Worm (Caenorhabditis elegans) whole organism, L2 larva: ENCODE data around the gene elof-1.

Experiments
- C34F6.9 ChIP-seq: fragments of 150-350 bp; optimal IDR thresholded peaks from 2 replicates; lab custom pipeline; 2014; ENCODE audit warnings: missing biosample characterization, missing genetic modification characterization
- F13H6.1 ChIP-seq: sonication (generic microtip); optimal IDR thresholded peaks from 2 replicates; lab custom pipeline; 2016; ENCODE audit warnings: missing genetic modification characterization, missing compliant biosample characterization
- R02D3.7 ChIP-seq: fragments of 150-350 bp; optimal IDR thresholded peaks from 2 replicates; lab custom pipeline; 2014; ENCODE audit warnings: missing biosample characterization, missing genetic modification characterization
- Y55F3AM.14 ChIP-seq: fragments of 200-800 bp; sonication (Bioruptor generic); optimal IDR thresholded peaks from 2 replicates; lab custom pipeline; 2018; ENCODE audit warnings: mild to moderate bottlenecking, missing genetic modification characterization, missing compliant biosample characterization
- ZK546.5 ChIP-seq: sonication (generic microtip); optimal IDR thresholded peaks from 2 replicates; lab custom pipeline; 2017; ENCODE audit warnings: missing biosample characterization, missing genetic modification characterization
- alr-1 ChIP-seq: fragments of 150-350 bp; optimal IDR thresholded peaks from 2 replicates; lab custom pipeline; 2014; ENCODE audit warnings: missing biosample characterization, missing genetic modification characterization
- aly-2 ChIP-seq: fragments of 150-350 bp; optimal IDR thresholded peaks from 2 replicates; lab custom pipeline; 2014; ENCODE audit warnings: missing biosample characterization, missing genetic modification characterization
- ama-1 ChIP-seq: fragments of 150-350 bp; optimal IDR thresholded peaks from 2 replicates; lab custom pipeline; 2018; ENCODE audit warnings: inconsistent platforms
- blmp-1 ChIP-seq: sonication (generic microtip); optimal IDR thresholded peaks from 2 replicates; lab custom pipeline; 2017; ENCODE audit warnings: missing genetic modification characterization, mild to moderate bottlenecking, missing compliant biosample characterization, antibody characterized with exemption, moderate library complexity; ENCODE audit not compliant: insufficient read depth
- ceh-16 ChIP-seq: fragments of 150-350 bp; optimal IDR thresholded peaks from 2 replicates; lab custom pipeline; 2014; ENCODE audit warnings: missing biosample characterization, missing genetic modification characterization
- ceh-82 ChIP-seq: fragments of 150-350 bp; optimal IDR thresholded peaks from 2 replicates; lab custom pipeline; 2014; ENCODE audit warnings: missing biosample characterization, missing genetic modification characterization
- crh-2 ChIP-seq: sonication (generic microtip); optimal IDR thresholded peaks from 2 replicates; lab custom pipeline; 2017; ENCODE audit warnings: missing biosample characterization, missing genetic modification characterization
- dmd-4 ChIP-seq: sonication (generic microtip); optimal IDR thresholded peaks from 2 replicates; lab custom pipeline; 2017; ENCODE audit warnings: missing biosample characterization, missing genetic modification characterization
- egl-27 ChIP-seq: sonication (generic microtip); optimal IDR thresholded peaks from 3 replicates; lab custom pipeline; 2017; ENCODE audit warnings: missing biosample characterization, missing genetic modification reagents, missing genetic modification characterization
- elt-1 ChIP-seq: fragments of 150-350 bp; optimal IDR thresholded peaks from 2 replicates; lab custom pipeline; 2014; ENCODE audit warnings: missing biosample characterization, missing genetic modification characterization
- elt-3 ChIP-seq: sonication (generic microtip); optimal IDR thresholded peaks from 2 replicates; lab custom pipeline; 2017; ENCODE audit warnings: missing biosample characterization, missing genetic modification characterization
- fos-1 ChIP-seq: fragments of 150-350 bp; optimal IDR thresholded peaks from 2 replicates; lab custom pipeline; 2014; ENCODE audit warnings: missing biosample characterization, missing genetic modification characterization
- gmeb-1 ChIP-seq: fragments of 150-350 bp; optimal IDR thresholded peaks from 2 replicates; lab custom pipeline; 2014; ENCODE audit warnings: missing biosample characterization, missing genetic modification characterization
- lin-11 ChIP-seq: fragments of 150-350 bp; sonication (generic microtip); optimal IDR thresholded peaks from 2 replicates; lab custom pipeline; 2014; ENCODE audit warnings: missing biosample characterization, missing genetic modification characterization, inconsistent platforms, mixed read lengths
- lin-13 ChIP-seq: fragments of 150-350 bp; optimal IDR thresholded peaks from 2 replicates; lab custom pipeline; 2014; ENCODE audit warnings: missing biosample characterization, missing genetic modification reagents, missing genetic modification characterization
- lin-39 ChIP-seq: fragments of 150-350 bp; optimal IDR thresholded peaks from 2 replicates; lab custom pipeline; 2014; ENCODE audit warnings: missing biosample characterization, missing genetic modification reagents, missing genetic modification characterization
- lsy-2 ChIP-seq, 2 experiments: fragments of 150-350 bp in 1 of 2; sonication (generic microtip) in 1 of 2; optimal IDR thresholded peaks; 2 replicates each; lab custom pipeline; 2014 to 2017; ENCODE audit warnings: missing biosample characterization in 2 of 2, missing genetic modification characterization in 2 of 2
- mab-5 ChIP-seq: fragments of 150-350 bp; optimal IDR thresholded peaks from 2 replicates; lab custom pipeline; 2014; ENCODE audit warnings: missing biosample characterization, missing genetic modification characterization
- mbf-1 ChIP-seq: sonication (generic microtip); optimal IDR thresholded peaks from 2 replicates; lab custom pipeline; 2017; ENCODE audit warnings: missing biosample characterization, missing genetic modification characterization
- mdl-1 ChIP-seq, 2 experiments: fragments of 150-350 bp in 1 of 2; sonication (generic microtip) in 1 of 2; optimal IDR thresholded peaks; 2 replicates each; lab custom pipeline; 2017; ENCODE audit warnings: missing biosample characterization in 2 of 2, missing genetic modification characterization in 2 of 2
- nhr-10 ChIP-seq: sonication (generic microtip); optimal IDR thresholded peaks from 2 replicates; lab custom pipeline; 2017; ENCODE audit warnings: missing biosample characterization, missing genetic modification characterization
- nhr-11 ChIP-seq: fragments of 150-350 bp; optimal IDR thresholded peaks from 2 replicates; lab custom pipeline; 2014; ENCODE audit warnings: missing biosample characterization, missing genetic modification characterization
- nhr-12 ChIP-seq: fragments of 150-350 bp; optimal IDR thresholded peaks from 2 replicates; lab custom pipeline; 2014; ENCODE audit warnings: missing biosample characterization, missing genetic modification characterization
- nhr-129 ChIP-seq: fragments of 150-350 bp; optimal IDR thresholded peaks from 2 replicates; lab custom pipeline; 2014; ENCODE audit warnings: missing biosample characterization, missing genetic modification characterization
- nhr-21 ChIP-seq: fragments of 150-350 bp; optimal IDR thresholded peaks from 2 replicates; lab custom pipeline; 2014; ENCODE audit warnings: missing biosample characterization, missing genetic modification characterization
- nhr-23 ChIP-seq: fragments of 150-350 bp; optimal IDR thresholded peaks from 2 replicates; lab custom pipeline; 2014; ENCODE audit warnings: missing biosample characterization, missing genetic modification reagents, missing genetic modification characterization
- nhr-237 ChIP-seq: fragments of 150-350 bp; optimal IDR thresholded peaks from 2 replicates; lab custom pipeline; 2014; ENCODE audit warnings: missing biosample characterization, missing genetic modification characterization
- nhr-25 ChIP-seq: fragments of 150-350 bp; sonication (generic microtip); optimal IDR thresholded peaks from 3 replicates; lab custom pipeline; 2014; ENCODE audit warnings: missing biosample characterization, missing genetic modification characterization
- nhr-6 ChIP-seq: fragments of 150-350 bp; optimal IDR thresholded peaks from 2 replicates; lab custom pipeline; 2014; ENCODE audit warnings: missing biosample characterization, missing genetic modification characterization
- nhr-77 ChIP-seq: fragments of 150-350 bp; optimal IDR thresholded peaks from 2 replicates; lab custom pipeline; 2014; ENCODE audit warnings: missing biosample characterization, missing genetic modification characterization
- peb-1 ChIP-seq: fragments of 150-350 bp; optimal IDR thresholded peaks from 2 replicates; lab custom pipeline; 2014; ENCODE audit warnings: missing biosample characterization, missing genetic modification characterization
- sem-4 ChIP-seq: fragments of 150-350 bp; optimal IDR thresholded peaks from 2 replicates; lab custom pipeline; 2014; ENCODE audit warnings: missing biosample characterization, missing genetic modification reagents, missing genetic modification characterization
- skn-1 ChIP-seq: sonication (generic microtip); optimal IDR thresholded peaks from 2 replicates; lab custom pipeline; 2017; ENCODE audit warnings: missing biosample characterization, missing genetic modification characterization
- sma-3 ChIP-seq: sonication (generic microtip); optimal IDR thresholded peaks from 2 replicates; lab custom pipeline; 2016; ENCODE audit warnings: missing genetic modification reagents, missing genetic modification characterization, missing compliant biosample characterization
- sma-9 ChIP-seq, 2 experiments: fragments of 150-350 bp in 1 of 2; sonication (generic microtip) in 1 of 2; optimal IDR thresholded peaks; 2 replicates each; lab custom pipeline; 2014 to 2016; ENCODE audit warnings: missing genetic modification characterization in 2 of 2, mild to moderate bottlenecking in 1 of 2, missing biosample characterization in 1 of 2, missing compliant biosample characterization in 1 of 2, missing genetic modification reagents in 1 of 2, moderate library complexity in 1 of 2
- snpc-4 ChIP-seq: fragments of 150-350 bp; optimal IDR thresholded peaks from 2 replicates; lab custom pipeline; 2014; ENCODE audit warnings: missing biosample characterization, missing genetic modification characterization
- unc-39 ChIP-seq: fragments of 150-350 bp; optimal IDR thresholded peaks from 2 replicates; lab custom pipeline; 2014; ENCODE audit warnings: missing biosample characterization, missing genetic modification characterization
- unc-55 ChIP-seq: fragments of 150-350 bp; sonication (generic microtip); optimal IDR thresholded peaks from 3 replicates; lab custom pipeline; 2014; ENCODE audit warnings: missing biosample characterization, missing genetic modification reagents, missing genetic modification characterization
- unc-62 ChIP-seq: fragments of 150-350 bp; optimal IDR thresholded peaks from 2 replicates; lab custom pipeline; 2014; ENCODE audit warnings: missing biosample characterization, missing genetic modification reagents, missing genetic modification characterization
- zag-1 ChIP-seq: fragments of 150-350 bp; optimal IDR thresholded peaks from 2 replicates; lab custom pipeline; 2014; ENCODE audit warnings: missing biosample characterization, missing genetic modification characterization
- ztf-1 ChIP-seq: fragments of 200-800 bp; sonication (Bioruptor generic); conservative IDR thresholded peaks from 2 replicates; pipeline ENCODE4 v1.3.6; 2022; ENCODE audit warnings: missing genetic modification characterization, missing compliant biosample characterization
- ztf-11 ChIP-seq: sonication (generic microtip); optimal IDR thresholded peaks from 2 replicates; lab custom pipeline; 2017; ENCODE audit warnings: missing biosample characterization, missing genetic modification characterization
- ztf-4 ChIP-seq: fragments of 150-350 bp; optimal IDR thresholded peaks from 2 replicates; lab custom pipeline; 2014; ENCODE audit warnings: missing biosample characterization, missing genetic modification characterization

elof-1 gene

ce11 chrII:14349356-14349923 lies at the start of gene elof-1, which contains the start of the genes Y54G11A.17 and lin-7:
Gene elof-1, plus strand, starts transcription at chrII:14349738.
Gene Y54G11A.17, minus strand, starts transcription at chrII:14349406.
Gene lin-7, minus strand, starts transcription at chrII:14349406.
- TF ChIP-seq nhr-25 (tag; lab: Kevin White, UChicago) (peak; percentile 70), nhr-237 (tag; lab: Kevin White, UChicago) (no peak), nhr-10 (no peak), elt-3 (tag; lab: Kevin White, UChicago) (no peak), mdl-1 (tag; optimal IDR thresholded peaks at IDR 0.05; lab: Kevin White, UChicago) (peak in 1 of 2 experiments; percentile 30), alr-1 (no peak), ama-1 (lab: Kevin White, UChicago) (peak; percentile 89), fos-1 (tag; lab: Kevin White, UChicago) (peak; percentile 76), crh-2 (peak; percentile 91), lin-13 (GFP tag; lab: Kevin White, UChicago) (peak; percentile 87), C34F6.9 (tag; lab: Kevin White, UChicago) (peak; percentile 96), ztf-1 (no peak), blmp-1 (tag; lab: Kevin White, UChicago) (peak; percentile 14), nhr-11 (tag; lab: Kevin White, UChicago) (no peak), Y55F3AM.14 (GFP tag; lab: Kevin White, UChicago) (peak; percentile 2), lin-11 (tag; lab: Kevin White, UChicago) (peak; percentile 95), nhr-23 (tag; lab: Kevin White, UChicago) (no peak), nhr-129 (tag; lab: Kevin White, UChicago) (peak; percentile 94), sma-3 (GFP tag; lab: Kevin White, UChicago) (peak; percentile 83), unc-39 (tag; lab: Kevin White, UChicago) (no peak), sem-4 (tag; lab: Kevin White, UChicago) (peak; percentile 54), ztf-4 (tag; lab: Kevin White, UChicago) (peak; percentile 70), ceh-82 (tag; lab: Kevin White, UChicago) (peak; percentile 12), elt-1 (tag; lab: Kevin White, UChicago) (no peak), nhr-21 (tag; lab: Kevin White, UChicago) (peak; percentile 78), nhr-77 (peak; percentile 49), peb-1 (tag; lab: Kevin White, UChicago) (no peak), ZK546.5 (tag; lab: Kevin White, UChicago) (peak; percentile 94), lin-39 (tag; lab: Kevin White, UChicago) (no peak), dmd-4 (tag; lab: Kevin White, UChicago) (no peak), zag-1 (tag; lab: Kevin White, UChicago) (peak; percentile 48), lsy-2 (tag; optimal IDR thresholded peaks at IDR 0.05; lab: Kevin White, UChicago) (peak; percentile 99 to 100), ceh-16 (no peak), nhr-12 (tag; lab: Kevin White, UChicago) (no peak), F13H6.1 (tag; lab: Kevin White, UChicago) (peak; percentile 66), sma-9 (GFP tag; optimal IDR thresholded peaks at IDR 0.05; lab: Kevin White, UChicago) (peak; percentile 64), sma-9 (tag; optimal IDR thresholded peaks at IDR 0.05; lab: Kevin White, UChicago) (no peak), R02D3.7 (tag; lab: Kevin White, UChicago) (no peak), aly-2 (tag; lab: Kevin White, UChicago) (no peak), gmeb-1 (peak; percentile 80), snpc-4 (peak; percentile 86), egl-27 (tag; lab: Kevin White, UChicago) (peak; percentile 68), nhr-6 (tag; lab: Kevin White, UChicago) (peak; percentile 61), skn-1 (tag; lab: Kevin White, UChicago) (peak; percentile 3), ztf-11 (tag; lab: Kevin White, UChicago) (no peak), mbf-1 (tag; lab: Kevin White, UChicago) (no peak), unc-55 (GFP tag; lab: Kevin White, UChicago) (peak; percentile 98), mab-5 (tag; lab: Kevin White, UChicago) (peak; percentile 36), unc-62 (GFP tag; lab: Kevin White, UChicago) (no peak)
